Worm (Caenorhabditis elegans) whole organism, early embryonic: ENCODE measurements around the gene blos-4.

Experiments
- B0310.2 ChIP-seq: sonication (generic microtip); optimal IDR thresholded peaks from 2 replicates; lab custom pipeline; 2016; ENCODE audit warnings: mild to moderate bottlenecking, missing genetic modification characterization, missing compliant biosample characterization
- F13C5.2 ChIP-seq: sonication (generic microtip); optimal IDR thresholded peaks from 2 replicates; lab custom pipeline; 2017; ENCODE audit warnings: mild to moderate bottlenecking, missing genetic modification characterization, inconsistent platforms, missing compliant biosample characterization
- aly-1 ChIP-seq: sonication (generic microtip); optimal IDR thresholded peaks from 2 replicates; lab custom pipeline; 2016; ENCODE audit warnings: missing genetic modification characterization, missing compliant biosample characterization
- ama-1 ChIP-seq: fragments of 150-350 bp; optimal IDR thresholded peaks from 2 replicates; lab custom pipeline; 2014
- ceh-13 ChIP-seq: fragments of 200-800 bp; sonication (Bioruptor generic); optimal IDR thresholded peaks from 2 replicates; lab custom pipeline; 2018; ENCODE audit warnings: mild to moderate bottlenecking, missing genetic modification characterization, missing compliant biosample characterization
- ceh-36 ChIP-seq: sonication (generic microtip); optimal IDR thresholded peaks from 2 replicates; lab custom pipeline; 2016; ENCODE audit warnings: missing genetic modification characterization, inconsistent platforms, missing compliant biosample characterization
- ets-7 ChIP-seq: sonication (generic microtip); optimal IDR thresholded peaks from 2 replicates; lab custom pipeline; 2016; ENCODE audit warnings: missing genotype, missing genetic modification characterization, missing compliant biosample characterization
- flt-1 ChIP-seq: fragments of 200-800 bp; sonication (Bioruptor generic); IDR thresholded peaks from 2 replicates; pipeline ENCODE4 v1.3.6; 2022; ENCODE audit warnings: missing genetic modification characterization, missing compliant biosample characterization
- hmbx-1 ChIP-seq: sonication (generic microtip); optimal IDR thresholded peaks from 2 replicates; lab custom pipeline; 2016; ENCODE audit warnings: mild to moderate bottlenecking, missing genetic modification characterization, missing compliant biosample characterization
- hmg-4 ChIP-seq: fragments of 200-800 bp; sonication (Bioruptor generic); optimal IDR thresholded peaks from 2 replicates; lab custom pipeline; 2018; ENCODE audit warnings: mild to moderate bottlenecking, missing genetic modification characterization, missing compliant biosample characterization
- hnd-1 ChIP-seq: sonication (generic microtip); optimal IDR thresholded peaks from 2 replicates; lab custom pipeline; 2016; ENCODE audit warnings: missing genetic modification characterization, missing compliant biosample characterization
- pes-1 ChIP-seq: fragments of 200-800 bp; sonication (Bioruptor generic); IDR thresholded peaks from 2 replicates; pipeline ENCODE4 v1.3.6; 2022; ENCODE audit warnings: missing genetic modification reagents, missing genetic modification characterization, missing compliant biosample characterization
- scrt-1 ChIP-seq: fragments of 200-800 bp; sonication (Bioruptor generic); IDR thresholded peaks from 2 replicates; pipeline ENCODE4 v1.3.6; 2022; ENCODE audit warnings: missing genetic modification characterization, missing compliant biosample characterization
- sea-1 ChIP-seq: fragments of 200-800 bp; sonication (Bioruptor generic); conservative IDR thresholded peaks from 2 replicates; pipeline ENCODE4 v1.3.6; 2022; ENCODE audit warnings: missing genetic modification characterization, missing compliant biosample characterization
- tbx-11 ChIP-seq: fragments of 200-800 bp; sonication (Bioruptor generic); IDR thresholded peaks from 2 replicates; pipeline ENCODE4 v1.3.6; 2022; ENCODE audit warnings: missing genetic modification characterization, missing compliant biosample characterization
- tbx-37 ChIP-seq: fragments of 200-800 bp; sonication (Bioruptor generic); conservative IDR thresholded peaks from 2 replicates; pipeline ENCODE4 v1.3.6; 2022; ENCODE audit warnings: missing genetic modification reagents, missing genetic modification characterization, missing compliant biosample characterization
- tra-4 ChIP-seq: sonication (generic microtip); optimal IDR thresholded peaks from 2 replicates; lab custom pipeline; 2017; ENCODE audit warnings: missing genetic modification characterization, missing compliant biosample characterization

blos-4 gene

ce11 chrII:6245199-6245702 lies at the start of gene blos-4:
TSS of gene blos-4 (plus strand) at chrII:6245249.
- TF ChIP-seq flt-1 (GFP tag; lab: Robert Waterston, UW) (no peak), aly-1 (tag; lab: Kevin White, UChicago) (no peak), tbx-11 (no peak), ceh-13 (GFP tag; lab: Kevin White, UChicago) (no peak), ama-1 (lab: Kevin White, UChicago) (no peak), B0310.2 (tag; lab: Kevin White, UChicago) (no peak), F13C5.2 (tag; lab: Kevin White, UChicago) (no peak), ceh-36 (no peak), tra-4 (tag; lab: Kevin White, UChicago) (no peak), hmg-4 (no peak), ets-7 (tag; lab: Kevin White, UChicago) (no peak)

- TF ChIP-seq hmg-4 (no peak), ama-1 (lab: Kevin White, UChicago) (no peak), pes-1 (GFP tag; lab: Robert Waterston, UW) (no peak), tbx-37 (no peak), ceh-36 (no peak), flt-1 (GFP tag; lab: Robert Waterston, UW) (no peak), tbx-11 (no peak), scrt-1 (no peak), hnd-1 (no peak), B0310.2 (tag; lab: Kevin White, UChicago) (no peak), ets-7 (tag; lab: Kevin White, UChicago) (no peak), sea-1 (GFP tag; lab: Robert Waterston, UW) (no peak), tra-4 (tag; lab: Kevin White, UChicago) (no peak), aly-1 (tag; lab: Kevin White, UChicago) (no peak), F13C5.2 (tag; lab: Kevin White, UChicago) (no peak), ceh-13 (GFP tag; lab: Kevin White, UChicago) (no peak), hmbx-1 (tag; lab: Kevin White, UChicago) (no peak)
These were observed 48.2 kb upstream of the blos-4 start, which contains the start of the genes rbmx-2 and C30B5.2 for ce11 chrII:6196875-6197274. TSS of gene rbmx-2 (minus strand) at chrII:6196948. TSS of gene C30B5.2 (plus strand) at chrII:6197180.

ce11 chrII:6198468-6198867 lies 46.6 kb upstream of the blos-4 start, which contains the start of gene szy-4:
TSS of gene szy-4 (plus strand) at chrII:6198696.
- TF ChIP-seq F13C5.2 (tag; lab: Kevin White, UChicago) (no peak), B0310.2 (tag; lab: Kevin White, UChicago) (no peak), hnd-1 (no peak), ceh-13 (GFP tag; lab: Kevin White, UChicago) (no peak), pes-1 (GFP tag; lab: Robert Waterston, UW) (no peak), sea-1 (GFP tag; lab: Robert Waterston, UW) (no peak), hmg-4 (no peak), ceh-36 (no peak), hmbx-1 (tag; lab: Kevin White, UChicago) (no peak), ama-1 (lab: Kevin White, UChicago) (no peak)

ce11 chrII:6199010-6199409 lies 46.0 kb upstream of the blos-4 start:
- no peak for TF ChIP-seq hnd-1

ce11 chrII:6202910-6203309 lies 42.1 kb upstream of the blos-4 start, which contains the start of gene C30B5.17:
TSS of gene C30B5.17 (minus strand) at chrII:6203010.
- no peak for TF ChIP-seq sea-1 (GFP tag; lab: Robert Waterston, UW)

ce11 chrII:6207252-6207651 lies 37.8 kb upstream of the blos-4 start:
- TF ChIP-seq tbx-37: no peak
- no peak for TF ChIP-seq ceh-13 (GFP tag; lab: Kevin White, UChicago)

ce11 chrII:6208116-6208515 lies 36.9 kb upstream of the blos-4 start, which contains the start of gene daf-37:
TSS of gene daf-37 (minus strand) at chrII:6208216.
- TF ChIP-seq scrt-1: no peak
- no peak for TF ChIP-seq F13C5.2 (tag; lab: Kevin White, UChicago)
- TF ChIP-seq flt-1 (GFP tag; lab: Robert Waterston, UW): no peak
- no peak for TF ChIP-seq ceh-13 (GFP tag; lab: Kevin White, UChicago)
- no peak for TF ChIP-seq hmg-4
- TF ChIP-seq pes-1 (GFP tag; lab: Robert Waterston, UW): no peak
- TF ChIP-seq B0310.2 (tag; lab: Kevin White, UChicago): no peak

ce11 chrII:6219346-6219745 lies 25.7 kb upstream of the blos-4 start, which contains the start of gene mks-2:
TSS of gene mks-2 (minus strand) at chrII:6219446.
- TF ChIP-seq aly-1 (tag; lab: Kevin White, UChicago) (no peak), pes-1 (GFP tag; lab: Robert Waterston, UW) (no peak), tra-4 (tag; lab: Kevin White, UChicago) (no peak), B0310.2 (tag; lab: Kevin White, UChicago) (no peak), tbx-11 (no peak), hnd-1 (no peak), F13C5.2 (tag; lab: Kevin White, UChicago) (no peak), ceh-13 (GFP tag; lab: Kevin White, UChicago) (no peak), flt-1 (GFP tag; lab: Robert Waterston, UW) (no peak), ama-1 (lab: Kevin White, UChicago) (no peak), ets-7 (tag; lab: Kevin White, UChicago) (no peak), hmbx-1 (tag; lab: Kevin White, UChicago) (no peak), hmg-4 (no peak), scrt-1 (no peak), sea-1 (GFP tag; lab: Robert Waterston, UW) (no peak), tbx-37 (no peak), ceh-36 (no peak)
